Worm (Caenorhabditis elegans) whole organism, L1 larva: Measurements from ENCODE around the gene pak-1.

Source experiments
- alr-1 ChIP-seq: fragments of 200-800 bp; sonication (Bioruptor generic); optimal IDR thresholded peaks from 2 replicates; lab custom pipeline; 2018; ENCODE audit warnings: borderline replicate concordance, mild to moderate bottlenecking, missing genetic modification characterization, missing compliant biosample characterization
- aly-2 ChIP-seq: fragments of 150-350 bp; optimal IDR thresholded peaks from 2 replicates; lab custom pipeline; 2014; ENCODE audit warnings: missing biosample characterization, missing genetic modification characterization
- blmp-1 ChIP-seq: fragments of 150-350 bp; optimal IDR thresholded peaks from 2 replicates; lab custom pipeline; 2014; ENCODE audit warnings: missing biosample characterization, missing genetic modification characterization
- ceh-63 ChIP-seq: fragments of 200-800 bp; sonication (Bioruptor generic); optimal IDR thresholded peaks from 2 replicates; lab custom pipeline; 2018; ENCODE audit warnings: mild to moderate bottlenecking, missing genetic modification characterization, missing compliant biosample characterization
- ceh-82 ChIP-seq, 3 experiments: fragments of 150-350 bp in 1 of 3; sonication (generic microtip) in 2 of 3; optimal IDR thresholded peaks; 2 replicates each; lab custom pipeline; 2014 to 2017; ENCODE audit warnings: missing biosample characterization in 3 of 3, missing genetic modification characterization in 3 of 3
- ceh-90 ChIP-seq: sonication (generic microtip); optimal IDR thresholded peaks from 2 replicates; lab custom pipeline; 2016; ENCODE audit warnings: missing genetic modification characterization, missing compliant biosample characterization
- ces-1 ChIP-seq: fragments of 150-350 bp; optimal IDR thresholded peaks from 2 replicates; lab custom pipeline; 2014; ENCODE audit warnings: missing biosample characterization, missing genetic modification reagents, missing genetic modification characterization
- dsc-1 ChIP-seq: sonication (generic microtip); optimal IDR thresholded peaks from 2 replicates; lab custom pipeline; 2016; ENCODE audit warnings: mild to moderate bottlenecking, missing genetic modification characterization, missing compliant biosample characterization
- elt-2 ChIP-seq: sonication (generic microtip); optimal IDR thresholded peaks from 2 replicates; lab custom pipeline; 2016; ENCODE audit warnings: missing genetic modification characterization, mild to moderate bottlenecking, inconsistent platforms, missing compliant biosample characterization, missing genetic modification reagents
- elt-3 ChIP-seq, 6 experiments: fragments of 150-350 bp in 1 of 6; sonication (generic microtip); optimal IDR thresholded peaks; 2 replicates each; lab custom pipeline; 2017 to 2018; ENCODE audit warnings: missing biosample characterization in 6 of 6, missing genetic modification characterization in 6 of 6, inconsistent platforms in 1 of 6
- fkh-4 ChIP-seq: sonication (generic microtip); optimal IDR thresholded peaks from 2 replicates; lab custom pipeline; 2016; ENCODE audit warnings: missing compliant biosample characterization, missing genetic modification characterization, borderline replicate concordance
- fos-1 ChIP-seq: fragments of 150-350 bp; optimal IDR thresholded peaks from 2 replicates; lab custom pipeline; 2014; ENCODE audit warnings: missing biosample characterization, missing genetic modification characterization
- hpl-2 ChIP-seq: fragments of 150-350 bp; optimal IDR thresholded peaks from 2 replicates; lab custom pipeline; 2014; ENCODE audit warnings: missing biosample characterization, missing genetic modification reagents, missing genetic modification characterization
- jun-1 ChIP-seq: fragments of 150-350 bp; optimal IDR thresholded peaks from 2 replicates; lab custom pipeline; 2014; ENCODE audit warnings: missing biosample characterization, missing genetic modification reagents, missing genetic modification characterization
- lin-14 ChIP-seq: fragments of 200-800 bp; sonication (Bioruptor generic); optimal IDR thresholded peaks from 2 replicates; lab custom pipeline; 2018; ENCODE audit warnings: mild to moderate bottlenecking, missing genetic modification characterization, moderate library complexity, missing compliant biosample characterization
- lin-15B ChIP-seq: fragments of 150-350 bp; sonication (generic microtip); optimal IDR thresholded peaks from 3 replicates; lab custom pipeline; 2014; ENCODE audit warnings: missing biosample characterization, missing genetic modification characterization
- lin-35 ChIP-seq, 2 experiments: fragments of 150-350 bp; optimal IDR thresholded peaks; 2 replicates each; lab custom pipeline; 2014; ENCODE audit warnings: missing biosample characterization in 2 of 2, missing genetic modification characterization in 2 of 2, missing genetic modification reagents in 2 of 2
- lsy-2 ChIP-seq, 2 experiments: fragments of 150-350 bp; optimal IDR thresholded peaks; 2 replicates each; lab custom pipeline; 2014; ENCODE audit warnings: missing biosample characterization in 2 of 2, missing genetic modification characterization in 2 of 2
- mef-2 ChIP-seq: fragments of 150-350 bp; optimal IDR thresholded peaks from 2 replicates; lab custom pipeline; 2014; ENCODE audit warnings: missing biosample characterization, missing genetic modification characterization
- nhr-11 ChIP-seq: fragments of 150-350 bp; optimal IDR thresholded peaks from 2 replicates; lab custom pipeline; 2014; ENCODE audit warnings: missing biosample characterization, missing genetic modification characterization
- nhr-20 ChIP-seq: sonication (generic microtip); optimal IDR thresholded peaks from 2 replicates; lab custom pipeline; 2016; ENCODE audit warnings: mild to moderate bottlenecking, missing genetic modification characterization, missing compliant biosample characterization
- nhr-237 ChIP-seq: fragments of 150-350 bp; optimal IDR thresholded peaks from 2 replicates; lab custom pipeline; 2014; ENCODE audit warnings: missing biosample characterization, missing genetic modification characterization
- nhr-47 ChIP-seq: sonication (generic microtip); optimal IDR thresholded peaks from 2 replicates; lab custom pipeline; 2016; ENCODE audit warnings: mild to moderate bottlenecking, missing genetic modification characterization, moderate library complexity, missing compliant biosample characterization
- nhr-71 ChIP-seq: sonication (generic microtip); optimal IDR thresholded peaks from 2 replicates; lab custom pipeline; 2016; ENCODE audit warnings: mild to moderate bottlenecking, missing genetic modification characterization, moderate library complexity, missing compliant biosample characterization
- nhr-84 ChIP-seq: sonication (generic microtip); optimal IDR thresholded peaks from 2 replicates; lab custom pipeline; 2017; ENCODE audit warnings: missing biosample characterization, missing genetic modification characterization
- nhr-85 ChIP-seq: sonication (generic microtip); peaks from one replicate; lab custom pipeline; 2016; ENCODE audit warnings: missing genetic modification characterization, inconsistent platforms, missing compliant biosample characterization
- nhr-90 ChIP-seq: sonication (generic microtip); optimal IDR thresholded peaks from 2 replicates; lab custom pipeline; 2016; ENCODE audit warnings: mild to moderate bottlenecking, missing genetic modification characterization, missing compliant biosample characterization; ENCODE audit not compliant: poor library complexity
- pax-3 ChIP-seq: fragments of 200-800 bp; sonication (Bioruptor generic); optimal IDR thresholded peaks from 2 replicates; lab custom pipeline; 2018; ENCODE audit warnings: mild to moderate bottlenecking, missing genetic modification characterization, moderate library complexity, missing compliant biosample characterization
- rnt-1 ChIP-seq: sonication (generic microtip); optimal IDR thresholded peaks from 2 replicates; lab custom pipeline; 2016; ENCODE audit warnings: mild to moderate bottlenecking, missing genetic modification characterization, moderate library complexity, missing compliant biosample characterization
- skn-1 ChIP-seq: fragments of 150-350 bp; optimal IDR thresholded peaks from 2 replicates; lab custom pipeline; 2014; ENCODE audit warnings: missing biosample characterization, missing genetic modification characterization
- snpc-4 ChIP-seq: fragments of 150-350 bp; optimal IDR thresholded peaks from 2 replicates; lab custom pipeline; 2014; ENCODE audit warnings: missing biosample characterization, missing genetic modification characterization
- snu-23 ChIP-seq: sonication (generic microtip); optimal IDR thresholded peaks from 2 replicates; lab custom pipeline; 2016; ENCODE audit warnings: missing genetic modification characterization, missing compliant biosample characterization
- sptf-1 ChIP-seq: fragments of 150-350 bp; optimal IDR thresholded peaks from 2 replicates; lab custom pipeline; 2014; ENCODE audit warnings: missing biosample characterization, missing genetic modification characterization
- tbx-2 ChIP-seq: sonication (generic microtip); optimal IDR thresholded peaks from 2 replicates; lab custom pipeline; 2016; ENCODE audit warnings: missing genetic modification characterization, missing compliant biosample characterization
- tlp-1 ChIP-seq: fragments of 150-350 bp; optimal IDR thresholded peaks from 2 replicates; lab custom pipeline; 2014; ENCODE audit warnings: missing biosample characterization, missing genetic modification characterization
- unc-130 ChIP-seq: fragments of 150-350 bp; optimal IDR thresholded peaks from 2 replicates; lab custom pipeline; 2017; ENCODE audit warnings: missing biosample characterization, missing genetic modification characterization, inconsistent platforms
- unc-98 ChIP-seq: fragments of 200-800 bp; sonication (Bioruptor generic); IDR thresholded peaks from 2 replicates; pipeline ENCODE4 v1.3.6; 2022; ENCODE audit warnings: missing genetic modification characterization, missing compliant biosample characterization
- xbp-1 ChIP-seq: sonication (generic microtip); optimal IDR thresholded peaks from 2 replicates; lab custom pipeline; 2016; ENCODE audit warnings: missing genetic modification characterization, missing compliant biosample characterization
- zag-1 ChIP-seq: fragments of 150-350 bp; optimal IDR thresholded peaks from 2 replicates; lab custom pipeline; 2014; ENCODE audit warnings: missing biosample characterization, missing genetic modification characterization

pak-1 gene

DNA sequence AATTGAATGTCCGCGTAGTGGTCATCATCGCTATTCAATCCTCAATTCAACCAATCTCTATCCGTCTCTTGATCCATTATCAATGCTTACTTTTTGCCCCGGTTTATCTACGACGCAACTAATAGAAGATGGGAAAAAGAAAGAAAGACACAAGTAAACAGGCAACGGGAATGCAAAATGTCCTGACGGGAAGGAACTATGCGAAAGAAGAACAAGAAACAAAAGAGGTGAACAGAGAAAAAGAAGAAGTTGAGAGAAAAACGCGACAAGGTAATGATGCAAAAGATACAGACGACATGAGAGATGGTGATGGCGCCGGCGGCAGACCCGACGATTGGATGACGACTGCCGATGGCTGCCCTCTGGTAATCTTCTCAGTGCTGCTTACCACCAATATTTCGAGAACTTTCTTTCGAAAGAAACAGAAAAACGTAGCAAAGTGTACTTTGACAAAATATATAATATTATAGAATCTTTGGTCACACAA, 6.4 kb downstream of the pak-1 start (continued):
- no peak for TF ChIP-seq ceh-82 (tag; optimal IDR thresholded peaks at IDR 0.05; lab: Kevin White, UChicago)
- TF ChIP-seq dsc-1 = no peak
- TF ChIP-seq xbp-1 (tag; lab: Kevin White, UChicago) = peak; percentile 77
- TF ChIP-seq unc-98 = no peak
- TF ChIP-seq nhr-47 (tag; lab: Kevin White, UChicago) = peak; percentile 60
- TF ChIP-seq hpl-2 (GFP tag; lab: Kevin White, UChicago) = no peak

DNA sequence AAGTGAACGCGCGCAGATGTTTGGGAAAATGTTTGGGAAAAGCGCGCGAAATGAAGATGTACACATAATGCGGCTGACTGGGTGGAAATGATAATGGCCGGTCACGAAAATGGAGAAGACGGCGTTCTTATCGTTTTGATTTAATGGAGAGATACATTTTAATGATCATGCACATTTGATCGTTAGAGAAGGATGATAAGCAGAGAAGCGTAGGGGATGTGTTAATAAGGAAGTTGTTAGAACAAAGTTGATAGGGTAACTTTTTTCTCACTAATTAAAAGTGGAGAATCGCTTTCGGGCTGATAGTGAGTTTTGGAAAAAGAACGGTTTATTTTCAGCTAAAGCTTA, 7.3 kb downstream of the pak-1 start:
- no peak for TF ChIP-seq ceh-90 (tag; lab: Kevin White, UChicago)
- no peak for TF ChIP-seq skn-1 (tag; lab: Kevin White, UChicago)
- no peak for TF ChIP-seq nhr-84 (tag; lab: Kevin White, UChicago)
- no peak for TF ChIP-seq aly-2 (tag; lab: Kevin White, UChicago)
- TF ChIP-seq fos-1 = no peak
- TF ChIP-seq nhr-237 (tag; lab: Kevin White, UChicago) = no peak
- no peak for TF ChIP-seq xbp-1 (tag; lab: Kevin White, UChicago)
- TF ChIP-seq ces-1 (GFP tag; lab: Kevin White, UChicago) = no peak
- TF ChIP-seq elt-2 (tag; lab: Kevin White, UChicago) = peak; percentile 27
- no peak for TF ChIP-seq dsc-1
- TF ChIP-seq alr-1 (tag; lab: Kevin White, UChicago) = no peak
- peak; percentile 5 for TF ChIP-seq blmp-1
- TF ChIP-seq snpc-4 (tag; lab: Kevin White, UChicago) = no peak
- TF ChIP-seq unc-130 (tag; lab: Kevin White, UChicago) = no peak
- no peak for TF ChIP-seq ceh-63 (GFP tag; lab: Kevin White, UChicago)
- no peak for TF ChIP-seq tlp-1 (tag; lab: Kevin White, UChicago)
- no peak for TF ChIP-seq elt-3 (tag; optimal IDR thresholded peaks at IDR 0.05; lab: Kevin White, UChicago)

DNA sequence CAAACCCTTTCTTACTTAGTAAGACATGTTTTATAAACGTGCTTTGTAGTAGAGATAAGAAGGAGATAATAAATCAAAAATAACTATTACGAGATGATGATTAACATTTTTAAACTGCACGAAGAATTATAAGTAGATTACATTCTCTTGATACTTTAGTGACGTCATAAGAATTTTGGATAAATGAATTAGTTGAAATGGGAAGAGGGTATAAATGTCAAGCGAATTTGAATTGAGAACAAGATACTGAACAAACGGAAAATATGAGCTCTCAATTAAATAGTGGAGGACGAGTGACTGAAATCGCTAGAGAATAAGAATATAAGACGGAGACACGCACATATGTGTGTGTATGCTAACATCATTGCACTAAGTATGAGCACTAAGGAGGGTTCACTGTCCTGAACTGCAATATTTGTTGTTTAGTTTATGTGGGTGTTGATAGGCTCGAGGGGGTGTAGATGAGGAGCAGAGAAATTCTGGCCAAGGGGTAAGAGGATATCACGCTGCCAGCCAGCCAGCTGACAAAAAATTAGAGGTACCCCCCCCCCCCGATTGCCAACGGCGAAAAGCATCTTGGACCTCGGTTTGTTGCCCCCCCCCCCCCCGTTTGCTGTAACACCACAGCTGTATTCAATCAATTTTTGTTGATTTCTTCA, 7.8 kb downstream of the pak-1 start:
- no peak for TF ChIP-seq nhr-11 (tag; lab: Kevin White, UChicago)
- TF ChIP-seq tbx-2 (tag; lab: Kevin White, UChicago) = no peak
- TF ChIP-seq sptf-1 (tag; lab: Kevin White, UChicago) = no peak
- TF ChIP-seq jun-1 = no peak
- TF ChIP-seq ceh-63 (GFP tag; lab: Kevin White, UChicago) = no peak
- no peak for TF ChIP-seq lin-35 (GFP tag; optimal IDR thresholded peaks at IDR 0.05; lab: Kevin White, UChicago)
- peak; percentile 11 for TF ChIP-seq fkh-4
- no peak for TF ChIP-seq lsy-2 (tag; optimal IDR thresholded peaks at IDR 0.05; lab: Kevin White, UChicago)
- TF ChIP-seq mef-2 (tag; lab: Kevin White, UChicago) = no peak
- TF ChIP-seq snu-23 (GFP tag; lab: Kevin White, UChicago) = no peak
- TF ChIP-seq nhr-20 = peak; percentile 31
- peak in 2 of 6 experiments; percentile 16 to 51 for TF ChIP-seq elt-3 (tag; optimal IDR thresholded peaks at IDR 0.05; lab: Kevin White, UChicago)
- TF ChIP-seq nhr-71 = peak; percentile 36
- TF ChIP-seq lin-14 = peak; percentile 68
- peak; percentile 51 for TF ChIP-seq nhr-85 (tag; lab: Kevin White, UChicago)
- peak; percentile 9 for TF ChIP-seq zag-1 (tag; lab: Kevin White, UChicago)
- TF ChIP-seq rnt-1 (tag; lab: Kevin White, UChicago) = peak; percentile 35
- TF ChIP-seq pax-3 (tag; lab: Kevin White, UChicago) = no peak
- TF ChIP-seq ceh-82 (tag; optimal IDR thresholded peaks at IDR 0.05; lab: Kevin White, UChicago) = no peak
- peak; percentile 11 for TF ChIP-seq nhr-90 (tag; lab: Kevin White, UChicago)
- peak; percentile 10 for TF ChIP-seq nhr-47 (tag; lab: Kevin White, UChicago)
- peak; percentile 55 for TF ChIP-seq dsc-1
- no peak for TF ChIP-seq lin-15B
